Fruit fly (Drosophila melanogaster) whole organism, prepupa: ENCODE data around the gene CG3764.

Experiments used
- Blimp-1 ChIP-seq: fragments of 200-800 bp; sonication (Bioruptor generic); optimal IDR thresholded peaks from 3 replicates; lab custom pipeline; 2017; ENCODE audit warnings: missing biosample characterization, missing genetic modification characterization, mild to moderate bottlenecking, moderate library complexity, missing genetic modification reagents
- CG10631 ChIP-seq: fragments of 200-800 bp; sonication (Bioruptor generic); optimal IDR thresholded peaks from 2 replicates; lab custom pipeline; 2016; ENCODE audit warnings: missing biosample characterization, missing genetic modification characterization
- CG10669 ChIP-seq: fragments of 200-800 bp; sonication (Bioruptor generic); optimal IDR thresholded peaks from 3 replicates; lab custom pipeline; 2018; ENCODE audit warnings: missing biosample characterization, mild to moderate bottlenecking, missing genetic modification characterization, moderate library complexity
- CG11902 ChIP-seq: fragments of 200-800 bp; sonication (Bioruptor generic); optimal IDR thresholded peaks from 3 replicates; lab custom pipeline; 2016; ENCODE audit warnings: missing biosample characterization, missing genetic modification characterization
- CG15336 ChIP-seq: fragments of 200-800 bp; sonication (Bioruptor generic); IDR thresholded peaks from 2 replicates; pipeline ENCODE4 v1.3.6; 2022; ENCODE audit warnings: missing biosample characterization, missing genetic modification characterization
- CG1621 ChIP-seq: fragments of 200-800 bp; sonication (Bioruptor generic); optimal IDR thresholded peaks from 3 replicates; lab custom pipeline; 2018; ENCODE audit warnings: missing biosample characterization, mild to moderate bottlenecking, missing genetic modification characterization
- CG16779 ChIP-seq: fragments of 200-800 bp; sonication (Bioruptor generic); optimal IDR thresholded peaks from 3 replicates; lab custom pipeline; 2017; ENCODE audit warnings: missing biosample characterization, mild to moderate bottlenecking, missing genetic modification characterization
- CG3032 ChIP-seq: fragments of 200-800 bp; optimal IDR thresholded peaks from 2 replicates; lab custom pipeline; 2019; ENCODE audit warnings: missing biosample characterization, mild to moderate bottlenecking, missing genetic modification characterization, moderate library complexity
- CG32006 ChIP-seq: fragments of 200-800 bp; sonication (Bioruptor generic); optimal IDR thresholded peaks from 3 replicates; lab custom pipeline; 2017; ENCODE audit warnings: missing biosample characterization, mild to moderate bottlenecking, missing genetic modification characterization
- CG34406 ChIP-seq: fragments of 200-800 bp; sonication (Bioruptor generic); optimal IDR thresholded peaks from 3 replicates; lab custom pipeline; 2016; ENCODE audit warnings: missing biosample characterization, missing genetic modification characterization
- CG3919 ChIP-seq: fragments of 200-800 bp; sonication (Bioruptor generic); optimal IDR thresholded peaks from 3 replicates; lab custom pipeline; 2016; ENCODE audit warnings: missing biosample characterization, missing genetic modification characterization
- CG6163 ChIP-seq: fragments of 200-800 bp; sonication (Bioruptor generic); IDR thresholded peaks from 3 replicates; pipeline ENCODE4 v1.3.6; 2022; ENCODE audit warnings: missing biosample characterization, missing genetic modification characterization
- CG6276 ChIP-seq: fragments of 200-800 bp; sonication (Bioruptor generic); optimal IDR thresholded peaks from 2 replicates; lab custom pipeline; 2017; ENCODE audit warnings: missing biosample characterization, mild to moderate bottlenecking, missing genetic modification characterization
- CG6792 ChIP-seq: fragments of 200-800 bp; sonication (Bioruptor generic); optimal IDR thresholded peaks from 3 replicates; lab custom pipeline; 2016; ENCODE audit warnings: missing biosample characterization, missing genetic modification characterization
- CG6854 ChIP-seq: fragments of 200-800 bp; sonication (Bioruptor generic); optimal IDR thresholded peaks from 2 replicates; lab custom pipeline; 2017; ENCODE audit warnings: missing biosample characterization, mild to moderate bottlenecking, missing genetic modification characterization
- CG7368 ChIP-seq: fragments of 200-800 bp; sonication (Bioruptor generic); optimal IDR thresholded peaks from 3 replicates; lab custom pipeline; 2016; ENCODE audit warnings: missing biosample characterization, missing genetic modification characterization
- CG8119 ChIP-seq: fragments of 200-800 bp; sonication (Bioruptor generic); IDR thresholded peaks from 3 replicates; pipeline ENCODE4 v1.3.6; 2022; ENCODE audit warnings: missing biosample characterization, missing genetic modification characterization
- CG8319 ChIP-seq: fragments of 200-800 bp; sonication (Bioruptor generic); optimal IDR thresholded peaks from 3 replicates; lab custom pipeline; 2016; ENCODE audit warnings: missing biosample characterization, missing genetic modification characterization
- CG8632 ChIP-seq: fragments of 200-800 bp; sonication (Bioruptor generic); optimal IDR thresholded peaks from 3 replicates; lab custom pipeline; 2016; ENCODE audit warnings: missing biosample characterization, missing genetic modification characterization
- CG9139 ChIP-seq: fragments of 200-800 bp; sonication (Bioruptor generic); optimal IDR thresholded peaks from 3 replicates; lab custom pipeline; 2017; ENCODE audit warnings: missing biosample characterization, mild to moderate bottlenecking, missing genetic modification characterization
- Eip75B ChIP-seq: fragments of 200-800 bp; sonication (Bioruptor generic); optimal IDR thresholded peaks from 3 replicates; lab custom pipeline; 2016; ENCODE audit warnings: missing biosample characterization, missing genetic modification characterization
- Eip78C ChIP-seq: fragments of 200-800 bp; sonication (Bioruptor generic); peaks from one replicate; lab custom pipeline; 2016; ENCODE audit warnings: missing biosample characterization, missing genetic modification characterization
- Ets21C ChIP-seq: fragments of 200-800 bp; sonication (Bioruptor generic); optimal IDR thresholded peaks from 3 replicates; lab custom pipeline; 2016; ENCODE audit warnings: missing biosample characterization, missing genetic modification characterization
- Ets96B ChIP-seq: fragments of 200-800 bp; optimal IDR thresholded peaks from 2 replicates; lab custom pipeline; 2019; ENCODE audit warnings: missing biosample characterization, mild to moderate bottlenecking, missing genetic modification characterization, moderate library complexity
- Gug ChIP-seq: fragments of 200-800 bp; sonication (Bioruptor generic); IDR thresholded peaks from 2 replicates; pipeline ENCODE4 v1.3.6; 2022; ENCODE audit warnings: missing biosample characterization, missing genetic modification characterization
- Hr38 ChIP-seq: sonication (Bioruptor generic); optimal IDR thresholded peaks from 2 replicates; lab custom pipeline; 2016; ENCODE audit warnings: missing biosample characterization, missing genetic modification characterization
- Hr39 ChIP-seq: fragments of 200-800 bp; sonication (Bioruptor generic); optimal IDR thresholded peaks from 2 replicates; lab custom pipeline; 2016; ENCODE audit warnings: missing biosample characterization, missing genetic modification characterization
- Hr4 ChIP-seq: fragments of 200-800 bp; sonication (Bioruptor generic); optimal IDR thresholded peaks from 3 replicates; lab custom pipeline; 2016; ENCODE audit warnings: missing biosample characterization, missing genetic modification characterization
- Lpt ChIP-seq: fragments of 200-800 bp; sonication (Bioruptor generic); optimal IDR thresholded peaks from 3 replicates; lab custom pipeline; 2016; ENCODE audit warnings: missing biosample characterization, missing genetic modification characterization
- Met ChIP-seq: fragments of 200-800 bp; sonication (Bioruptor generic); optimal IDR thresholded peaks from 3 replicates; lab custom pipeline; 2016; ENCODE audit warnings: missing biosample characterization, missing genetic modification characterization
- Sox102F ChIP-seq: fragments of 200-800 bp; sonication (Bioruptor generic); optimal IDR thresholded peaks from 2 replicates; lab custom pipeline; 2016; ENCODE audit warnings: missing biosample characterization, mild to moderate bottlenecking, missing genetic modification characterization
- Sox15 ChIP-seq: fragments of 200-800 bp; sonication (Bioruptor generic); optimal IDR thresholded peaks from 3 replicates; lab custom pipeline; 2016; ENCODE audit warnings: missing biosample characterization, missing genetic modification characterization
- achi ChIP-seq: fragments of 200-800 bp; sonication (Bioruptor generic); optimal IDR thresholded peaks from 3 replicates; lab custom pipeline; 2016; ENCODE audit warnings: missing biosample characterization, missing genetic modification characterization
- acj6 ChIP-seq: fragments of 200-800 bp; sonication (Bioruptor generic); optimal IDR thresholded peaks from 3 replicates; lab custom pipeline; 2016; ENCODE audit warnings: missing biosample characterization, missing genetic modification characterization
- cyc ChIP-seq: fragments of 200-800 bp; sonication (Bioruptor generic); optimal IDR thresholded peaks from 3 replicates; lab custom pipeline; 2016; ENCODE audit warnings: missing biosample characterization, missing genetic modification characterization
- dsx ChIP-seq: fragments of 200-800 bp; optimal IDR thresholded peaks from 3 replicates; lab custom pipeline; 2019; ENCODE audit warnings: missing biosample characterization, mild to moderate bottlenecking, missing genetic modification characterization, moderate library complexity; ENCODE audit not compliant: poor library complexity, severe bottlenecking
- eg ChIP-seq: fragments of 200-800 bp; sonication (Bioruptor generic); IDR thresholded peaks from 3 replicates; pipeline ENCODE4 v1.3.6; 2022; ENCODE audit warnings: missing biosample characterization, missing genetic modification characterization
- esn ChIP-seq: fragments of 200-800 bp; sonication (Bioruptor generic); optimal IDR thresholded peaks from 2 replicates; lab custom pipeline; 2016; ENCODE audit warnings: missing biosample characterization, mild to moderate bottlenecking, missing genetic modification characterization, moderate library complexity
- fkh ChIP-seq: fragments of 200-800 bp; sonication (Bioruptor generic); optimal IDR thresholded peaks from 3 replicates; lab custom pipeline; 2017; ENCODE audit warnings: missing biosample characterization, mild to moderate bottlenecking, missing genetic modification characterization, moderate library complexity
- lz ChIP-seq: fragments of 200-800 bp; sonication (Bioruptor generic); optimal IDR thresholded peaks from 3 replicates; lab custom pipeline; 2016; ENCODE audit warnings: missing biosample characterization, missing genetic modification characterization
- pdm3 ChIP-seq: fragments of 200-800 bp; sonication (Bioruptor generic); optimal IDR thresholded peaks from 3 replicates; lab custom pipeline; 2016; ENCODE audit warnings: missing biosample characterization, missing genetic modification characterization
- salr ChIP-seq, 2 experiments: fragments of 200-800 bp; sonication (Bioruptor generic); optimal IDR thresholded peaks; 3 replicates each; lab custom pipeline; 2016 to 2018; ENCODE audit warnings: missing biosample characterization in 2 of 2, missing genetic modification characterization in 2 of 2, mild to moderate bottlenecking in 1 of 2
- svp ChIP-seq: fragments of 200-800 bp; sonication (Bioruptor generic); peaks from one replicate; lab custom pipeline; 2016; ENCODE audit warnings: missing biosample characterization, missing genetic modification characterization
- topi ChIP-seq: fragments of 200-800 bp; sonication (Bioruptor generic); optimal IDR thresholded peaks from 3 replicates; lab custom pipeline; 2016; ENCODE audit warnings: missing biosample characterization, missing genetic modification characterization
- vri ChIP-seq: fragments of 200-800 bp; sonication (Bioruptor generic); optimal IDR thresholded peaks from 3 replicates; lab custom pipeline; 2016; ENCODE audit warnings: missing biosample characterization, mild to moderate bottlenecking, missing genetic modification characterization

CG3764 gene

dm6 chr3L:16987347-16987746 lies 25.0 kb downstream of the CG3764 start (continued):
- TF ChIP-seq CG11902 (GFP tag; lab: Kevin White, UChicago) (no peak), CG10669 (GFP tag; lab: Kevin White, UChicago) (peak; percentile 21), Lpt (GFP tag; lab: Kevin White, UChicago) (no peak), Hr39 (GFP tag; lab: Kevin White, UChicago) (no peak), achi (GFP tag; lab: Kevin White, UChicago) (no peak), CG7368 (GFP tag; lab: Kevin White, UChicago) (no peak), eg (GFP tag; lab: Robert Waterston, UW) (peak; percentile 41; the same call in 1 of the 3 replicates), CG32006 (GFP tag; lab: Kevin White, UChicago) (peak; percentile 60), CG3032 (tag; lab: Kevin White, UChicago) (peak; percentile 13), svp (no peak), Hr4 (GFP tag; lab: Kevin White, UChicago) (peak; percentile 58), Gug (GFP tag; lab: Robert Waterston, UW) (no peak), CG1621 (tag; lab: Kevin White, UChicago) (no peak), cyc (GFP tag; lab: Kevin White, UChicago) (no peak), CG16779 (tag; lab: Kevin White, UChicago) (no peak), Eip75B (no peak), Sox102F (GFP tag; lab: Kevin White, UChicago) (no peak), CG8319 (GFP tag; lab: Kevin White, UChicago) (no peak), pdm3 (peak; percentile 33), CG3919 (GFP tag; lab: Kevin White, UChicago) (peak; percentile 21), CG10631 (GFP tag; lab: Kevin White, UChicago) (no peak), CG15336 (GFP tag; lab: Robert Waterston, UW) (peak; percentile 18; the same call in 1 of the 2 replicates), fkh (no peak), CG8632 (no peak), CG6854 (GFP tag; lab: Kevin White, UChicago) (no peak), dsx (GFP tag; lab: Kevin White, UChicago) (no peak)

dm6 chr3L:16986062-16987013 lies 26.0 kb downstream of the CG3764 start:
- TF ChIP-seq CG3032 (tag; lab: Kevin White, UChicago) (peak; percentile 70), CG1621 (tag; lab: Kevin White, UChicago) (peak; percentile 38), CG7368 (GFP tag; lab: Kevin White, UChicago) (peak; percentile 62), Hr4 (GFP tag; lab: Kevin White, UChicago) (peak; percentile 84), CG8319 (GFP tag; lab: Kevin White, UChicago) (peak; percentile 26), Met (GFP tag; lab: Kevin White, UChicago) (peak; percentile 81), Hr38 (GFP tag; lab: Kevin White, UChicago) (no peak), CG6163 (GFP tag; lab: Robert Waterston, UW) (peak; percentile 80), Sox102F (GFP tag; lab: Kevin White, UChicago) (peak; percentile 59), salr (GFP tag; optimal IDR thresholded peaks at IDR 0.05; lab: Kevin White, UChicago) (peak; percentile 51 to 95), CG34406 (GFP tag; lab: Kevin White, UChicago) (peak; percentile 77), CG6792 (GFP tag; lab: Kevin White, UChicago) (peak; percentile 59), CG9139 (GFP tag; lab: Kevin White, UChicago) (peak; percentile 46), Gug (GFP tag; lab: Robert Waterston, UW) (peak; percentile 68), Blimp-1 (peak; percentile 61), CG8119 (GFP tag; lab: Robert Waterston, UW) (peak; percentile 69; the same call in 2 of the 3 replicates), CG15336 (GFP tag; lab: Robert Waterston, UW) (peak; percentile 60), achi (GFP tag; lab: Kevin White, UChicago) (peak; percentile 78), CG6276 (GFP tag; lab: Kevin White, UChicago) (peak; percentile 87), lz (GFP tag; lab: Kevin White, UChicago) (peak; percentile 83), acj6 (GFP tag; lab: Kevin White, UChicago) (peak; percentile 74), topi (peak; percentile 84), Lpt (GFP tag; lab: Kevin White, UChicago) (peak; percentile 64), vri (GFP tag; lab: Kevin White, UChicago) (no peak), eg (GFP tag; lab: Robert Waterston, UW) (peak; percentile 84), Ets96B (tag; lab: Kevin White, UChicago) (peak; percentile 66), Ets21C (GFP tag; lab: Kevin White, UChicago) (peak; percentile 16), Hr39 (GFP tag; lab: Kevin White, UChicago) (peak; percentile 59), Eip78C (GFP tag; lab: Kevin White, UChicago) (peak; percentile 97), CG11902 (GFP tag; lab: Kevin White, UChicago) (peak; percentile 57), CG10631 (GFP tag; lab: Kevin White, UChicago) (peak; percentile 83), CG6854 (GFP tag; lab: Kevin White, UChicago) (peak; percentile 41), Sox15 (GFP tag; lab: Kevin White, UChicago) (peak; percentile 70), cyc (GFP tag; lab: Kevin White, UChicago) (peak; percentile 64), esn (GFP tag; lab: Kevin White, UChicago) (peak; percentile 88)
